Fruit fly (Drosophila melanogaster) whole organism, embryonic: ENCODE results near the gene cwo.
A peak's percentile ranks its signal among the peaks of the same experiment; 100 is the strongest.

Source experiments
- Aef1 ChIP-seq: fragments of 200-800 bp; sonication (Bioruptor generic); IDR thresholded peaks from 3 replicates; pipeline ENCODE4 v1.3.6; 2022; ENCODE audit warnings: missing biosample characterization, missing genetic modification characterization
- Bteb2 ChIP-seq: fragments of 200-800 bp; sonication (Bioruptor generic); optimal IDR thresholded peaks from 2 replicates; lab custom pipeline; 2016; ENCODE audit warnings: missing biosample characterization, missing genetic modification characterization
- CG11247 ChIP-seq: fragments of 200-800 bp; sonication (Bioruptor generic); IDR thresholded peaks from 2 replicates; pipeline ENCODE4 v1.3.6; 2022; ENCODE audit warnings: missing biosample characterization, missing genetic modification characterization
- CG11504 ChIP-seq: fragments of 200-800 bp; sonication (Bioruptor generic); optimal IDR thresholded peaks from 3 replicates; lab custom pipeline; 2019; ENCODE audit warnings: missing biosample characterization, mild to moderate bottlenecking, missing genetic modification characterization, moderate library complexity
- CG11695 ChIP-seq: fragments of 200-800 bp; sonication (Bioruptor generic); IDR thresholded peaks from 3 replicates; pipeline ENCODE4 v1.3.6; 2022; ENCODE audit warnings: missing biosample characterization, missing genetic modification characterization
- CG12071 ChIP-seq: fragments of 200-800 bp; sonication (Bioruptor generic); optimal IDR thresholded peaks from 3 replicates; lab custom pipeline; 2018; ENCODE audit warnings: missing biosample characterization, mild to moderate bottlenecking, missing genetic modification characterization
- CG1233 ChIP-seq: fragments of 200-800 bp; sonication (Bioruptor generic); optimal IDR thresholded peaks from 4 replicates; lab custom pipeline; 2018; ENCODE audit warnings: missing biosample characterization, mild to moderate bottlenecking, missing genetic modification characterization
- CG13894 ChIP-seq: fragments of 200-800 bp; sonication (Bioruptor generic); optimal IDR thresholded peaks from 3 replicates; lab custom pipeline; 2018; ENCODE audit warnings: missing biosample characterization, mild to moderate bottlenecking, missing genetic modification characterization, moderate library complexity
- CG15073 ChIP-seq: fragments of 200-800 bp; sonication (Bioruptor generic); optimal IDR thresholded peaks from 2 replicates; lab custom pipeline; 2016; ENCODE audit warnings: missing biosample characterization, missing genetic modification characterization
- CG16863 ChIP-seq: fragments of 200-800 bp; sonication (Bioruptor generic); optimal IDR thresholded peaks from 3 replicates; lab custom pipeline; 2016; ENCODE audit warnings: missing biosample characterization, missing genetic modification characterization
- CG17612 ChIP-seq: fragments of 200-800 bp; sonication (Bioruptor generic); IDR thresholded peaks from 2 replicates; pipeline ENCODE4 v1.3.6; 2022; ENCODE audit warnings: missing biosample characterization, missing genetic modification characterization
- CG2129 ChIP-seq: fragments of 200-800 bp; sonication (Bioruptor generic); IDR thresholded peaks from 2 replicates; pipeline ENCODE4 v1.3.6; 2022; ENCODE audit warnings: missing biosample characterization, missing genetic modification characterization; ENCODE audit not compliant: partially characterized antibody
- CG30431 ChIP-seq: fragments of 200-800 bp; sonication (Bioruptor generic); optimal IDR thresholded peaks from 2 replicates; lab custom pipeline; 2017; ENCODE audit warnings: missing biosample characterization, missing genetic modification characterization
- CG3163 ChIP-seq: fragments of 200-800 bp; sonication (Bioruptor generic); optimal IDR thresholded peaks from 3 replicates; lab custom pipeline; 2016; ENCODE audit warnings: missing biosample characterization, missing genetic modification characterization
- CG33557 ChIP-seq: fragments of 200-800 bp; sonication (Bioruptor generic); optimal IDR thresholded peaks from 2 replicates; lab custom pipeline; 2019; ENCODE audit warnings: missing biosample characterization, mild to moderate bottlenecking, missing genetic modification characterization, moderate library complexity
- CG4282 ChIP-seq: fragments of 200-800 bp; sonication (Bioruptor generic); optimal IDR thresholded peaks from 2 replicates; lab custom pipeline; 2016; ENCODE audit warnings: missing biosample characterization, missing genetic modification characterization
- CG7987 ChIP-seq: fragments of 200-800 bp; sonication (Bioruptor generic); optimal IDR thresholded peaks from 2 replicates; lab custom pipeline; 2018; ENCODE audit warnings: missing biosample characterization, mild to moderate bottlenecking, missing genetic modification characterization, moderate library complexity
- CG8089 ChIP-seq: fragments of 200-800 bp; sonication (Bioruptor generic); optimal IDR thresholded peaks from 3 replicates; lab custom pipeline; 2016; ENCODE audit warnings: missing biosample characterization, missing genetic modification characterization
- E2f2 ChIP-seq: fragments of 200-800 bp; sonication (Bioruptor generic); IDR thresholded peaks from 2 replicates; pipeline ENCODE4 v1.3.6; 2022; ENCODE audit warnings: missing biosample characterization, missing genetic modification characterization
- ERR ChIP-seq: fragments of 200-800 bp; sonication (Bioruptor generic); optimal IDR thresholded peaks from 2 replicates; lab custom pipeline; 2016; ENCODE audit warnings: missing biosample characterization, missing genetic modification characterization
- HLH4C ChIP-seq: fragments of 200-800 bp; sonication (Bioruptor generic); IDR thresholded peaks from 3 replicates; pipeline ENCODE4 v1.3.6; 2022; ENCODE audit warnings: missing biosample characterization, missing genetic modification characterization; ENCODE audit not compliant: partially characterized antibody
- Hmx ChIP-seq: fragments of 200-800 bp; sonication (Bioruptor generic); optimal IDR thresholded peaks from 2 replicates; lab custom pipeline; 2016; ENCODE audit warnings: missing biosample characterization, missing genetic modification characterization
- Mrtf ChIP-seq: fragments of 200-800 bp; sonication (Bioruptor generic); IDR thresholded peaks from 3 replicates; pipeline ENCODE4 v1.3.6; 2022; ENCODE audit warnings: missing biosample characterization, missing genetic modification characterization
- NC2β ChIP-seq: fragments of 200-800 bp; sonication (Bioruptor generic); optimal IDR thresholded peaks from 2 replicates; lab custom pipeline; 2016; ENCODE audit warnings: missing biosample characterization, missing genetic modification characterization
- Nf-YA ChIP-seq: fragments of 200-800 bp; sonication (Bioruptor generic); IDR thresholded peaks from 2 replicates; pipeline ENCODE4 v1.3.6; 2022; ENCODE audit warnings: missing biosample characterization, missing genetic modification characterization
- Nf-YC ChIP-seq: fragments of 200-800 bp; optimal IDR thresholded peaks from 3 replicates; lab custom pipeline; 2019; ENCODE audit warnings: missing biosample characterization, mild to moderate bottlenecking, missing genetic modification characterization, moderate library complexity
- Tbp ChIP-seq: fragments of >200 bp; optimal IDR thresholded peaks from 2 replicates; lab custom pipeline; 2018; ENCODE audit warnings: missing biosample characterization, missing genetic modification characterization
- Usf ChIP-seq: fragments of 200-800 bp; sonication (Bioruptor generic); optimal IDR thresholded peaks from 2 replicates; lab custom pipeline; 2017; ENCODE audit warnings: missing genotype, missing biosample characterization, missing genetic modification characterization
- Vsx1 ChIP-seq: fragments of 200-800 bp; sonication (Bioruptor generic); optimal IDR thresholded peaks from 2 replicates; lab custom pipeline; 2017; ENCODE audit warnings: missing biosample characterization, mild to moderate bottlenecking, missing genetic modification characterization, missing genetic modification reagents
- bbx ChIP-seq: fragments of 200-800 bp; sonication (Bioruptor generic); IDR thresholded peaks from 2 replicates; pipeline ENCODE4 v1.3.6; 2022; ENCODE audit warnings: missing biosample characterization, missing genetic modification characterization; ENCODE audit not compliant: partially characterized antibody
- cato ChIP-seq: fragments of 200-800 bp; sonication (Bioruptor generic); optimal IDR thresholded peaks from 2 replicates; lab custom pipeline; 2016; ENCODE audit warnings: missing biosample characterization, missing genetic modification characterization, borderline replicate concordance
- chinmo ChIP-seq: fragments of 200-800 bp; sonication (Bioruptor generic); IDR thresholded peaks from 4 replicates; pipeline ENCODE4 v1.3.6; 2022; ENCODE audit warnings: missing biosample characterization, missing genetic modification characterization; ENCODE audit not compliant: partially characterized antibody
- corto ChIP-seq: fragments of 200-800 bp; sonication (Bioruptor generic); optimal IDR thresholded peaks from 2 replicates; lab custom pipeline; 2016; ENCODE audit warnings: missing biosample characterization, mild to moderate bottlenecking, missing genetic modification characterization, moderate library complexity
- crc ChIP-seq: fragments of 200-800 bp; sonication (Bioruptor generic); optimal IDR thresholded peaks from 2 replicates; lab custom pipeline; 2016; ENCODE audit warnings: missing biosample characterization, missing genetic modification characterization
- esg ChIP-seq: fragments of 200-800 bp; sonication (Bioruptor generic); conservative IDR thresholded peaks from 2 replicates; pipeline ENCODE4 v1.3.6; 2022; ENCODE audit warnings: missing biosample characterization, missing genetic modification characterization
- gem ChIP-seq: fragments of 200-800 bp; sonication (Bioruptor generic); optimal IDR thresholded peaks from 2 replicates; lab custom pipeline; 2019; ENCODE audit warnings: missing biosample characterization, mild to moderate bottlenecking, missing genetic modification characterization, moderate library complexity
- gsb-n ChIP-seq: fragments of 200-800 bp; sonication (Bioruptor generic); optimal IDR thresholded peaks from 3 replicates; lab custom pipeline; 2018; ENCODE audit warnings: missing biosample characterization, mild to moderate bottlenecking, missing genetic modification characterization
- hth ChIP-seq: fragments of >200 bp; optimal IDR thresholded peaks from 2 replicates; lab custom pipeline; 2017; ENCODE audit warnings: inconsistent platforms
- jumu ChIP-seq: fragments of 200-800 bp; sonication (Bioruptor generic); optimal IDR thresholded peaks from 3 replicates; lab custom pipeline; 2016; ENCODE audit warnings: missing biosample characterization, missing genetic modification characterization
- nom ChIP-seq: fragments of 200-800 bp; sonication (Bioruptor generic); optimal IDR thresholded peaks from 2 replicates; lab custom pipeline; 2017; ENCODE audit warnings: missing biosample characterization, missing genetic modification characterization, mild to moderate bottlenecking, moderate library complexity, missing genetic modification reagents
- pan ChIP-seq, 4 experiments: fragments of >200 bp in 3 of 4; fragments of 200-800 bp in 1 of 4; sonication (Bioruptor generic) in 1 of 4; optimal IDR thresholded peaks in 3 of 4; IDR thresholded peaks in 1 of 4; 2 replicates each; pipeline versions ENCODE4 v1.3.6 to Lab custom; 2017 to 2022; ENCODE audit warnings: missing biosample characterization in 2 of 4, missing genetic modification characterization in 2 of 4, mixed read lengths in 1 of 4
- pfk ChIP-seq: fragments of 200-800 bp; sonication (Bioruptor generic); optimal IDR thresholded peaks from 2 replicates; lab custom pipeline; 2018; ENCODE audit warnings: missing biosample characterization, mild to moderate bottlenecking, missing genetic modification characterization, moderate library complexity
- prd ChIP-seq, 3 experiments: fragments of >200 bp in 2 of 3; fragments of 200-800 bp in 1 of 3; sonication (Bioruptor generic) in 1 of 3; optimal IDR thresholded peaks in 2 of 3; IDR thresholded peaks in 1 of 3; 2 replicates in 2 of 3; 3 replicates in 1 of 3; pipeline versions ENCODE4 v1.3.6 to Lab custom; 2017 to 2022; ENCODE audit warnings: missing biosample characterization in 1 of 3, missing genetic modification characterization in 1 of 3
- pzg ChIP-seq: fragments of 200-800 bp; sonication (Bioruptor generic); optimal IDR thresholded peaks from 3 replicates; lab custom pipeline; 2018; ENCODE audit warnings: missing biosample characterization, mild to moderate bottlenecking, missing genetic modification characterization, moderate library complexity
- sc ChIP-seq, 3 experiments: fragments of >200 bp in 2 of 3; fragments of 200-800 bp in 1 of 3; sonication (Bioruptor generic) in 1 of 3; optimal IDR thresholded peaks; 2 replicates in 2 of 3; 3 replicates in 1 of 3; lab custom pipeline; 2017; ENCODE audit warnings: mild to moderate bottlenecking in 1 of 3, missing biosample characterization in 1 of 3, missing genetic modification characterization in 1 of 3, missing genetic modification reagents in 1 of 3
- schlank ChIP-seq: fragments of 200-800 bp; sonication (Bioruptor generic); optimal IDR thresholded peaks from 2 replicates; lab custom pipeline; 2018; ENCODE audit warnings: missing biosample characterization, mild to moderate bottlenecking, missing genetic modification characterization
- ttk ChIP-seq: fragments of 200-800 bp; sonication (Bioruptor generic); IDR thresholded peaks from 2 replicates; pipeline ENCODE4 v2.1.2; 2022; ENCODE audit warnings: missing biosample characterization, missing genetic modification characterization
- unc-4 ChIP-seq: fragments of 200-800 bp; sonication (Bioruptor generic); IDR thresholded peaks from 2 replicates; pipeline ENCODE4 v1.3.6; 2022; ENCODE audit warnings: missing biosample characterization, missing genetic modification characterization; ENCODE audit not compliant: partially characterized antibody

cwo gene

DNA sequence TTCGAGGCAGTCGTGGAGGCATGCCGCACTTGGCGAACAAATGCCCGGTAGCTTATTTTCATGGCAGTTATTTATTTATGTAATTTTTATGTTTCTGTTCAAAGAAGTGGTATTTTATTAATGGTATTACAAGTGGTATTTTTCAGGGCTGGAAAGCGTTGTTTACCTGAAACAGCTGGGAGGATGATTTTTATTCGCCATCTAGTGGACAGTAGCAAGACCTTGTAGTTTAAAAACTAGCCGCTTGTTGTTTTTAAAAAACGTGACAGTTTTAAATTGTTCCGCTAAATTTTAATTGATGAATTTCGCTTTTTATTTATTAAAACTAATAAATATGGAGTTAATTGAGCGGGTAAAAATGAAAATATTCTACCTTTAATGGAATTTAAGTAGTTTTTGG, 27.9 kb downstream of the cwo start, which contains the start of gene CG6345 (continued):
- TF ChIP-seq crc = peak; percentile 1
- TF ChIP-seq pan (optimal IDR thresholded peaks at IDR 0.05; lab: Kevin White, UChicago) = no peak
- TF ChIP-seq pan (GFP tag; optimal IDR thresholded peaks at IDR 0.05 in 1 of 2, IDR thresholded peaks at IDR 0.05 in 1 of 2) = peak in 1 of 2 experiments; percentile 87
- no peak for TF ChIP-seq unc-4 (GFP tag; lab: Robert Waterston, UW)
- TF ChIP-seq gem = peak; percentile 78
- TF ChIP-seq CG15073 (GFP tag; lab: Kevin White, UChicago) = no peak
- no peak for TF ChIP-seq sc (optimal IDR thresholded peaks at IDR 0.05; lab: Kevin White, UChicago)
- TF ChIP-seq sc (GFP tag; optimal IDR thresholded peaks at IDR 0.05; lab: Kevin White, UChicago) = peak; percentile 78
- no peak for TF ChIP-seq Tbp
- TF ChIP-seq CG1233 (GFP tag; lab: Kevin White, UChicago) = peak; percentile 92
- TF ChIP-seq HLH4C = no peak
- TF ChIP-seq NC2β (GFP tag; lab: Kevin White, UChicago) = peak; percentile 90
- TF ChIP-seq CG13894 (tag; lab: Kevin White, UChicago) = peak; percentile 74
- peak; percentile 66 for TF ChIP-seq cato
- TF ChIP-seq Nf-YA (GFP tag; lab: Robert Waterston, UW) = peak; percentile 48; the same call in 1 of the 2 replicates
- TF ChIP-seq CG11504 = peak; percentile 86
- TF ChIP-seq CG4282 (GFP tag; lab: Kevin White, UChicago) = peak; percentile 67
- TF ChIP-seq pzg = peak; percentile 67
- peak; percentile 86 for TF ChIP-seq E2f2 (GFP tag; lab: Robert Waterston, UW)
- peak; percentile 73 for TF ChIP-seq CG30431
- TF ChIP-seq CG12071 (GFP tag; lab: Kevin White, UChicago) = peak; percentile 89
- no peak for TF ChIP-seq prd (optimal IDR thresholded peaks at IDR 0.05; lab: Kevin White, UChicago)
- peak; percentile 75 for TF ChIP-seq prd (GFP tag; IDR thresholded peaks at IDR 0.05; lab: Robert Waterston, UW)
- TF ChIP-seq CG16863 (GFP tag; lab: Kevin White, UChicago) = peak; percentile 79
- TF ChIP-seq Aef1 (GFP tag; lab: Robert Waterston, UW) = peak; percentile 65
- peak; percentile 39; the same call in 1 of the 2 replicates for TF ChIP-seq esg (GFP tag; lab: Robert Waterston, UW)
- peak; percentile 87 for TF ChIP-seq CG11247
- peak; percentile 66 for TF ChIP-seq jumu (GFP tag; lab: Kevin White, UChicago)
- peak; percentile 14 for TF ChIP-seq Hmx (GFP tag; lab: Kevin White, UChicago)
- peak; percentile 53 for TF ChIP-seq nom (GFP tag; lab: Kevin White, UChicago)
- TF ChIP-seq corto (GFP tag; lab: Kevin White, UChicago) = no peak
- TF ChIP-seq gsb-n (tag; lab: Kevin White, UChicago) = peak; percentile 64
- peak; percentile 41 for TF ChIP-seq schlank (tag; lab: Kevin White, UChicago)
- TF ChIP-seq CG8089 (GFP tag; lab: Kevin White, UChicago) = peak; percentile 82
- 0 out of 3 replicates have a peak, but pooled peaks have one; percentile 29 for TF ChIP-seq CG11695 (GFP tag; lab: Robert Waterston, UW)
- TF ChIP-seq CG33557 (GFP tag; lab: Kevin White, UChicago) = peak; percentile 78
- no peak for TF ChIP-seq chinmo (GFP tag; lab: Robert Waterston, UW)
- peak; percentile 49 for TF ChIP-seq ERR (GFP tag; lab: Kevin White, UChicago)
- peak; percentile 74; the same call in 2 of the 3 replicates for TF ChIP-seq Mrtf (GFP tag; lab: Robert Waterston, UW)
- peak; percentile 66 for TF ChIP-seq ttk (GFP tag; lab: Robert Waterston, UW)
- no peak for TF ChIP-seq hth (lab: Kevin White, UChicago)
- TF ChIP-seq CG3163 (GFP tag; lab: Kevin White, UChicago) = peak; percentile 21
- TF ChIP-seq pfk (GFP tag; lab: Kevin White, UChicago) = peak; percentile 67
- TF ChIP-seq Vsx1 (GFP tag; lab: Kevin White, UChicago) = peak; percentile 86
- no peak for TF ChIP-seq CG2129 (GFP tag; lab: Robert Waterston, UW)
- peak; percentile 56 for TF ChIP-seq CG17612 (GFP tag; lab: Robert Waterston, UW)
- peak; percentile 66 for TF ChIP-seq Bteb2
- no peak for TF ChIP-seq bbx (GFP tag; lab: Robert Waterston, UW)
- peak; percentile 81 for TF ChIP-seq Nf-YC
- peak; percentile 95 for TF ChIP-seq CG7987 (GFP tag; lab: Kevin White, UChicago)
- TF ChIP-seq Usf (GFP tag; lab: Kevin White, UChicago) = no peak
